Worm (Caenorhabditis elegans): Measurements from ENCODE around the gene gap-2.

- no peak for TF ChIP-seq him-1 (tag; optimal IDR thresholded peaks at IDR 0.05)
- TF ChIP-seq dao-5 (tag; optimal IDR thresholded peaks at IDR 0.05) = no peak
Observed at ce11 chrX:9540464-9540863, 68.2 kb downstream of the gap-2 start.

All from whole organism, L4/young adult.